Worm (Caenorhabditis elegans): ENCODE data around the gene T04C9.3.

- TF ChIP-seq ama-1 (optimal IDR thresholded peaks at IDR 0.05) (no peak), B0310.2 (tag; optimal IDR thresholded peaks at IDR 0.05) (no peak), F13C5.2 (tag; optimal IDR thresholded peaks at IDR 0.05) (no peak), pes-1 (GFP tag; IDR thresholded peaks at IDR 0.05) (no peak), flt-1 (GFP tag; IDR thresholded peaks at IDR 0.05) (no peak), tbx-11 (GFP tag; IDR thresholded peaks at IDR 0.05) (no peak), tra-4 (tag; optimal IDR thresholded peaks at IDR 0.05) (no peak), hmg-4 (GFP tag; optimal IDR thresholded peaks at IDR 0.05) (no peak), tbx-37 (GFP tag; conservative IDR thresholded peaks at IDR 0.05) (no peak), ceh-36 (tag; optimal IDR thresholded peaks at IDR 0.05) (no peak)
These were observed 3.4 kb upstream of the T04C9.3 start, which contains the start of gene frm-2 for ce11 chrIII:5982026-5982425.
